Worm (Caenorhabditis elegans): Measurements from ENCODE around the gene Y37E11B.10.
A peak's percentile ranks its signal among the peaks of the same experiment; 100 is the strongest.

The Y37E11B.10 gene

ce11 chrIV:3644863-3645378 lies 38.7 kb upstream of the Y37E11B.10 start (continued):
- TF ChIP-seq Y5F2A.4 (GFP tag; optimal IDR thresholded peaks at IDR 0.05), result no peak
- TF ChIP-seq fos-1 (tag; optimal IDR thresholded peaks at IDR 0.05), result no peak
- TF ChIP-seq unc-39 (tag; optimal IDR thresholded peaks at IDR 0.05), result no peak
- no peak for TF ChIP-seq zag-1 (tag; optimal IDR thresholded peaks at IDR 0.05)
- TF ChIP-seq dmd-8 (GFP tag; IDR thresholded peaks at IDR 0.05), result no peak
- TF ChIP-seq unc-62 (GFP tag; optimal IDR thresholded peaks at IDR 0.05 in 1 of 2), result no peak
- no peak for TF ChIP-seq unc-62 (tag; optimal IDR thresholded peaks at IDR 0.05)
- no peak for TF ChIP-seq zfp-2 (tag; optimal IDR thresholded peaks at IDR 0.05)
- TF ChIP-seq F26F4.8 (GFP tag; conservative IDR thresholded peaks at IDR 0.05), result no peak
- no peak for TF ChIP-seq nhr-25 (tag; optimal IDR thresholded peaks at IDR 0.05; ENCODE audit: borderline replicate concordance, insufficient read depth)
- no peak for TF ChIP-seq saeg-2 (GFP tag; IDR thresholded peaks at IDR 0.05)
- TF ChIP-seq F37D6.2 (tag; optimal IDR thresholded peaks at IDR 0.05), result no peak
- TF ChIP-seq ceh-32 (tag; optimal IDR thresholded peaks at IDR 0.05; ENCODE audit: poor library complexity), result no peak
- no peak for TF ChIP-seq mxl-3 (GFP tag; optimal IDR thresholded peaks at IDR 0.05)
- no peak for TF ChIP-seq gei-8 (GFP tag; optimal IDR thresholded peaks at IDR 0.05)
- TF ChIP-seq lin-39 (tag; optimal IDR thresholded peaks at IDR 0.05), result no peak
- peak; percentile 39; the same call in 1 of the 2 replicates for TF ChIP-seq mdt-29 (GFP tag; IDR thresholded peaks at IDR 0.05)
- TF ChIP-seq R02D3.7 (tag; optimal IDR thresholded peaks at IDR 0.05), result no peak
- no peak for TF ChIP-seq F10B5.3 (tag; optimal IDR thresholded peaks at IDR 0.05)
- TF ChIP-seq mep-1 (tag; optimal IDR thresholded peaks at IDR 0.05), result peak; percentile 63
- no peak for TF ChIP-seq lin-15B (tag; optimal IDR thresholded peaks at IDR 0.05)
- no peak for TF ChIP-seq vab-7 (GFP tag; IDR thresholded peaks at IDR 0.05)
- peak; percentile 66; the same call in 1 of the 2 replicates for TF ChIP-seq zfp-3 (GFP tag; conservative IDR thresholded peaks at IDR 0.05)
- TF ChIP-seq ceh-82 (tag; optimal IDR thresholded peaks at IDR 0.05), result no peak
- no peak for TF ChIP-seq ZK546.5 (tag; optimal IDR thresholded peaks at IDR 0.05)
- 0 out of 2 replicates have a peak, but pooled peaks have one; percentile 6 for TF ChIP-seq tra-1 (GFP tag; IDR thresholded peaks at IDR 0.05)
- TF ChIP-seq nhr-48 (tag; optimal IDR thresholded peaks at IDR 0.05), result no peak
- TF ChIP-seq madf-5 (GFP tag; IDR thresholded peaks at IDR 0.05), result no peak
- no peak for TF ChIP-seq rbr-2 (tag; optimal IDR thresholded peaks at IDR 0.05)
- TF ChIP-seq nhr-76 (tag; optimal IDR thresholded peaks at IDR 0.05), result no peak
- TF ChIP-seq nhr-42 (GFP tag; IDR thresholded peaks at IDR 0.05), result no peak
- TF ChIP-seq unc-130 (GFP tag; optimal IDR thresholded peaks at IDR 0.05), result no peak
- no peak for TF ChIP-seq mdl-1 (tag; optimal IDR thresholded peaks at IDR 0.05)
- no peak for TF ChIP-seq ceh-20 (GFP tag; IDR thresholded peaks at IDR 0.05)
- TF ChIP-seq lir-3 (tag; optimal IDR thresholded peaks at IDR 0.05), result no peak
- TF ChIP-seq F44E2.7 (GFP tag; IDR thresholded peaks at IDR 0.05), result no peak
- TF ChIP-seq daf-12 (tag; optimal IDR thresholded peaks at IDR 0.05), result no peak
- TF ChIP-seq spr-3 (GFP tag; optimal IDR thresholded peaks at IDR 0.05), result no peak
- no peak for TF ChIP-seq skn-1 (tag; optimal IDR thresholded peaks at IDR 0.05)
- TF ChIP-seq egl-43 (GFP tag; IDR thresholded peaks at IDR 0.05), result no peak
- TF ChIP-seq nhr-102 (tag; optimal IDR thresholded peaks at IDR 0.05), result peak; percentile 12
- TF ChIP-seq php-3 (GFP tag; IDR thresholded peaks at IDR 0.05), result no peak
- TF ChIP-seq dpl-1 (GFP tag; optimal IDR thresholded peaks at IDR 0.05), result no peak
- TF ChIP-seq snpc-4 (tag; optimal IDR thresholded peaks at IDR 0.05), result no peak
- no peak for TF ChIP-seq hmg-1.1 (GFP tag; IDR thresholded peaks at IDR 0.05)
- no peak for TF ChIP-seq lim-7 (GFP tag; IDR thresholded peaks at IDR 0.05)
- no peak for TF ChIP-seq ztf-11 (tag; optimal IDR thresholded peaks at IDR 0.05)
- TF ChIP-seq ZK337.2 (GFP tag; IDR thresholded peaks at IDR 0.05), result no peak
- TF ChIP-seq nhr-10 (tag; optimal IDR thresholded peaks at IDR 0.05), result no peak
- TF ChIP-seq hlh-11 (tag; optimal IDR thresholded peaks at IDR 0.05), result peak; percentile 9
- TF ChIP-seq madf-9 (GFP tag; conservative IDR thresholded peaks at IDR 0.05), result no peak
- peak in 1 of 2 experiments; percentile 52 for TF ChIP-seq lsy-2 (tag; optimal IDR thresholded peaks at IDR 0.05)
- no peak for TF ChIP-seq nhr-6 (tag; optimal IDR thresholded peaks at IDR 0.05)

Data from whole organism, L4 larva.